Worm (Caenorhabditis elegans) whole organism, L4/young adult: ENCODE data around the gene C54D10.5.

Source experiments
- W03F9.2 ChIP-seq: fragments of 150-350 bp; optimal IDR thresholded peaks from 2 replicates; lab custom pipeline; 2014; ENCODE audit warnings: missing biosample characterization, missing genetic modification characterization
- him-1 ChIP-seq: sonication (generic microtip); optimal IDR thresholded peaks from 2 replicates; lab custom pipeline; 2016; ENCODE audit warnings: missing genotype, missing genetic modification reagents, missing genetic modification characterization, missing compliant biosample characterization

- TF ChIP-seq him-1 (tag; lab: Kevin White, UChicago) (no peak), W03F9.2 (tag; lab: Kevin White, UChicago) (no peak)
Observed at ce11 chrV:12400677-12401236, 28.4 kb upstream of the C54D10.5 start, which contains the start of the genes K01D12.20 and miga-1.
